Worm (Caenorhabditis elegans): ENCODE measurements around the gene ent-2.

Gene ent-2

DNA sequence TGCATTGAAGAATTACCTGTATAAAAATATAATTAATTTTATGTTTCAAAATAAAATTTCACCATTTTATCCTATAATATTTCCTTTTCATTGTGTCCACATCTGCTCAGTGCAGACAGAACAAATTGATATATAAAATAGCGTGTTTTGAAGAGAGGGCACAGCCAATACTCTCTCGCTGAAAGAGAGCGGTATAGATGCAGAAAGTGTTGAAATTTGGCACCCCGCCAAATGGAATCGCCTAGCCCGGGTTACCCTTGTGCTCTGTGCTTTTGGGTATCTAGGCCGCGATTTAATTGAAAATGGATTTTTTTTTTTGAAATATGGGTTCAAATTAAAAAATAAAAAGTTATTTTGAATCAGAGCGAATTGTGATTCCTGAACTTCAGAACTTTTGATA, 16.3 kb downstream of the ent-2 start:
- TF ChIP-seq pat-9 (tag; optimal IDR thresholded peaks at IDR 0.05), result no peak
- TF ChIP-seq C38D4.7 (GFP tag; optimal IDR thresholded peaks at IDR 0.05), result no peak
- TF ChIP-seq ceh-19 (GFP tag; optimal IDR thresholded peaks at IDR 0.05), result no peak
- TF ChIP-seq ceh-34 (tag; optimal IDR thresholded peaks at IDR 0.05), result peak; percentile 67
- no peak for TF ChIP-seq pag-3 (tag; optimal IDR thresholded peaks at IDR 0.05; ENCODE audit: borderline replicate concordance)
- no peak for TF ChIP-seq T23F11.4 (GFP tag; optimal IDR thresholded peaks at IDR 0.05)
- peak; percentile 29 for TF ChIP-seq unc-42 (tag; optimal IDR thresholded peaks at IDR 0.05)
- no peak for TF ChIP-seq ets-4 (tag; optimal IDR thresholded peaks at IDR 0.05)
- no peak for TF ChIP-seq dve-1 (tag; optimal IDR thresholded peaks at IDR 0.05)

DNA sequence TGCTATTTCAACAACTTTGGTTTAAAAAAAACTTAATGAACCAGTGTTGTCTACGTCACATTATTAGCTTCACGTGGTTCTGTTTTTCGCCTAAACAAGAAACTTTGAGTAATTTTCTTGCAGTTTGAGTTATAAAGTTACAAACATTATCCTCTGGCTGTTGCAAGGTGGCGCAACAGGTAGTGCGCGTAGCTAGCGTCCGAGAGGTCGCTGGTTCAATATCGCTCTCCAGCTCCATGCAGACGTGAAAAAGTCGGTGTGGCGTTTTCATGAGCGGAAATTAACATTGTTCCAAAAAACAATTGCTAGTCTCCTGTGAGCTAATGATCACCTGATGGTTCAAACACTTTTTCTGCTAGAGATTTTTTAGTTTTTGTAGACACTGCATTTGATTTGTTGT, 18.4 kb downstream of the ent-2 start:
- TF ChIP-seq ceh-30 (tag; optimal IDR thresholded peaks at IDR 0.05), result no peak
- TF ChIP-seq ceh-22 (tag; optimal IDR thresholded peaks at IDR 0.05), result no peak
- TF ChIP-seq ama-1 (optimal IDR thresholded peaks at IDR 0.05), result no peak
- TF ChIP-seq eyg-1 (tag; optimal IDR thresholded peaks at IDR 0.05), result no peak
- no peak for TF ChIP-seq dmd-4 (tag; optimal IDR thresholded peaks at IDR 0.05; ENCODE audit: borderline replicate concordance)
- TF ChIP-seq ahr-1 (tag; optimal IDR thresholded peaks at IDR 0.05), result no peak
- TF ChIP-seq Y22D7AL.16 (tag; optimal IDR thresholded peaks at IDR 0.05), result no peak
- TF ChIP-seq tbx-7 (tag; optimal IDR thresholded peaks at IDR 0.05), result no peak
- no peak for TF ChIP-seq sox-4 (tag; optimal IDR thresholded peaks at IDR 0.05)
- no peak for TF ChIP-seq unc-3 (GFP tag; conservative IDR thresholded peaks at IDR 0.05)
- TF ChIP-seq unc-3 (tag; optimal IDR thresholded peaks at IDR 0.05), result no peak
- no peak for TF ChIP-seq ceh-18 (tag; optimal IDR thresholded peaks at IDR 0.05)
- no peak for TF ChIP-seq odd-2 (tag; optimal IDR thresholded peaks at IDR 0.05)
- TF ChIP-seq ceh-6 (GFP tag; optimal IDR thresholded peaks at IDR 0.05), result no peak
- no peak for TF ChIP-seq ceh-48 (tag; optimal IDR thresholded peaks at IDR 0.05)

DNA sequence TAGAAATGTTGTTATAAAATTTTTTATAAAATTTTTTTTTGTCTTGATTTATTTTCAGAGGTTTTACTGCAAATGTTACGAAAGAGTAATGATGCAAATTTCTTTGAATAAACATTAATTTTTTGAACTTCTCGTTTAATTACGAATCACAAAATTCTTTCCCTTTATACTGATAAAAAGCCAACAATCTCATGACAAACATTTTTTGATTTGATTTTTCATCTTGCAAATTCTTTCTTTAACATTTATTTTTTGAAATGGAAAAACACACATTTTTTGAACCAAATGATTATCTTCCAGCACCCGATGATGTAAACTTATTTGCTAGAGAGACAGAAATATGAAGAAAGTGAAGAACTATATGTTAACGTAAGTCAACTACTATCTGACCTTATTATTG, 19.3 kb downstream of the ent-2 start, which contains the start of gene K09E9.1:
TSS of gene K09E9.1 (plus strand) at position 301 of the 400 bp plus-strand sequence.
- TF ChIP-seq hlh-6 (tag; optimal IDR thresholded peaks at IDR 0.05) (no peak), ama-1 (optimal IDR thresholded peaks at IDR 0.05) (no peak), pat-9 (tag; optimal IDR thresholded peaks at IDR 0.05) (no peak), lim-6 (tag; optimal IDR thresholded peaks at IDR 0.05) (no peak), ceh-6 (GFP tag; optimal IDR thresholded peaks at IDR 0.05) (no peak), Y22D7AL.16 (tag; optimal IDR thresholded peaks at IDR 0.05) (no peak), T23F11.4 (GFP tag; optimal IDR thresholded peaks at IDR 0.05) (no peak), ceh-22 (tag; optimal IDR thresholded peaks at IDR 0.05) (no peak), fkh-10 (GFP tag; optimal IDR thresholded peaks at IDR 0.05) (no peak), unc-42 (tag; optimal IDR thresholded peaks at IDR 0.05) (no peak), pros-1 (tag; optimal IDR thresholded peaks at IDR 0.05) (no peak), madf-2 (tag; optimal IDR thresholded peaks at IDR 0.05) (no peak), ceh-30 (tag; optimal IDR thresholded peaks at IDR 0.05) (no peak), ets-4 (tag; optimal IDR thresholded peaks at IDR 0.05) (no peak), ceh-34 (tag; optimal IDR thresholded peaks at IDR 0.05) (no peak), dve-1 (tag; optimal IDR thresholded peaks at IDR 0.05) (no peak), unc-3 (GFP tag; conservative IDR thresholded peaks at IDR 0.05) (no peak), unc-3 (tag; optimal IDR thresholded peaks at IDR 0.05) (no peak), pax-1 (tag; optimal IDR thresholded peaks at IDR 0.05) (no peak), ceh-9 (tag; optimal IDR thresholded peaks at IDR 0.05) (no peak), ceh-18 (tag; optimal IDR thresholded peaks at IDR 0.05) (no peak)

DNA sequence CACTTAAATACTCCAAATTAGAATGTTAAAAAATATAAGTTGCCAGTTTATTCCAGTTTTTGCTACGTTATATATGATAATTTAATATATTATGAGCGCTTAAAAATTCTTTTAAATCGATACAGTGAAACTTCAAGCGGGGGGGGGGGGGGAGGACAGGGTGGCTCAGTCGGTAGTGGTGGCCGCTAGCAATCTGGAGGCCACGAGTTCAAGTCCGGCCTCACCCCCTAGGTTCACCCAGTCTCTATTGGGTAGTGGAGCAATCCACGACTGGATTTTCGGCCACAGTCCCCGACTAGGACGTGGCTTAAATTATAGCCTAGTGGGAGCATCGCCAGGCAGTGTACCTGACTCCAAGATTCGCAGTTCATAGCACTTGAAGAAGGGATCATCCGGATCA, 20.1 kb downstream of the ent-2 start:
- TF ChIP-seq sox-2 (GFP tag; IDR thresholded peaks at IDR 0.05), result no peak

DNA sequence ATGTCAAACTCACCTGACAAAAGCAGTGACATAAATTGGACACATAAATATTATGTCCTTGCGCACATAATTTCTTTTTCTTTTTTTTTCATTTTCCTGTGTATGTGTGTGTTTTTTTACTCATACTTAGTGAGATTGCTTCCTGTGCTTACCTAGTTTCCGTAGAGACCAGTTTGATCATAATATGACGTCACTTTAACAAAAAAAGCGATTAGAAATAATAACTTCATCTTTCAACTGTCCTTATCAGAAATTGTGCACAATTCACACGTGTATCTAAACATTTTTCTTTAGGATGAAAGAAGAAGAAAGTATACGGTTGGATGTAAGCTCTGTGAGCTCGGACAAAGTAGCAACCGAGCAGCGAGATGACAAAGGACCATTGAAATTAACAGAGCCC, 21.2 kb downstream of the ent-2 start:
- TF ChIP-seq pha-2 (tag; optimal IDR thresholded peaks at IDR 0.05), result no peak
- no peak for TF ChIP-seq eyg-1 (tag; optimal IDR thresholded peaks at IDR 0.05)
- no peak for TF ChIP-seq F13H6.1 (tag; optimal IDR thresholded peaks at IDR 0.05)

Data from whole organism, late embryonic.